Fruit fly (Drosophila melanogaster): Measurements from ENCODE around the gene CG15459.

- TF ChIP-seq Opbp (GFP tag; IDR thresholded peaks at IDR 0.05; ENCODE audit: partially characterized antibody), result no peak
- TF ChIP-seq CG17361 (GFP tag; IDR thresholded peaks at IDR 0.05), result 0 out of 3 replicates have a peak, but pooled peaks have one; percentile 33
- no peak for TF ChIP-seq NFAT (GFP tag; IDR thresholded peaks at IDR 0.05)
- TF ChIP-seq CG6683 (GFP tag; optimal IDR thresholded peaks at IDR 0.05), result no peak
- no peak for TF ChIP-seq Sox102F (GFP tag; optimal IDR thresholded peaks at IDR 0.05)
- TF ChIP-seq Hr51 (GFP tag; optimal IDR thresholded peaks at IDR 0.05), result peak in 1 of 2 experiments; percentile 26
- TF ChIP-seq HLH4C (GFP tag; IDR thresholded peaks at IDR 0.05; ENCODE audit: partially characterized antibody), result no peak
- no peak for TF ChIP-seq NC2β (GFP tag; optimal IDR thresholded peaks at IDR 0.05)
- no peak for TF ChIP-seq ac (GFP tag; optimal IDR thresholded peaks at IDR 0.05)
- TF ChIP-seq lilli (GFP tag; optimal IDR thresholded peaks at IDR 0.05), result peak; percentile 16
Observed at dm6 chrX:20447865-20448584, 34.6 kb upstream of the CG15459 start.
